Worm (Caenorhabditis elegans): ENCODE data around the gene C15H7.4.

DNA sequence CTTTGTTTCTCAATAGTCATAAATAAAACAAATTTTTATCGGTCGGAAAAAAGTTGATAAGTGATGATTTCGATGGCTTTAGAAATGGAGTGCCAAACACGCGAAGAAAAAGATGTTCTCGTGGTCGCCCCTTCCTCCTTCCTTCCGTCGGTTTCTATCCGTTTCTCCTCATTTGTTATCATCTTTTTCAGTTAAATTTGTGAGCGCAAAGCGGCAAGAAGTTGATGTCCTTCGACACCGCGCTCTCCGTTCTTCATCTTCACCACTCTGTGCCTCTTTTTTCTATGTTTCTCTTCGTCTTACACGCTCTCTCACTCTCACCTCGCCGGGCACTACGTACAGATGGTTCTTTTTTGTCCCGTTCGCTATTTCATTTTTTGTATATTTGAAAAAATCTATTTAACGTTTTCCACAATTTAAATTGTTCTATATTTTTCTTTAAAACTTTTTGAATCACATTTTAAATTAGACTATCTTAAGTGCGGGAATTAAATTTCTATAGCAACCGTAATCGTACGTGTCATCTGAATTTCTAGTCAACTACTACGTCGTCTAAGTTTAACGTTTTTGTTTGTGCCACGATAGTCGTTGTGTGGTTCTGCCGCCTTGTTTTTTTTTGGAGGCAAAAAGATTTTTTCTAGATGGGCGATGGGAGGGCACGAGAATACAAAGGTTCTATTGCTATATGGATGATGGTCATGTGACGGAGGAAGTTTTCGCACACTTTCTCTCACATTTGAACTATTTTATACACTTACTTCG is 43.1 kb upstream of the C15H7.4 start:
- no peak for TF ChIP-seq tab-1 (GFP tag; IDR thresholded peaks at IDR 0.05)
- TF ChIP-seq med-1 (GFP tag; optimal IDR thresholded peaks at IDR 0.05; ENCODE audit: insufficient read depth) = no peak
- TF ChIP-seq klf-2 (GFP tag; conservative IDR thresholded peaks at IDR 0.05) = no peak

Measured in whole organism, midembryonic.